Worm (Caenorhabditis elegans) whole organism, mixed stage, embryonic: Measurements from ENCODE around the gene let-805.

Experiments used
- blmp-1 ChIP-seq: fragments of 150-350 bp; optimal IDR thresholded peaks from 2 replicates; lab custom pipeline; 2014; ENCODE audit warnings: missing biosample characterization, missing genetic modification characterization
- ces-1 ChIP-seq: fragments of 150-350 bp; optimal IDR thresholded peaks from 2 replicates; lab custom pipeline; 2014; ENCODE audit warnings: missing biosample characterization, missing genetic modification reagents, missing genetic modification characterization
- cnd-1 ChIP-seq: fragments of 200-800 bp; sonication (Bioruptor generic); optimal IDR thresholded peaks from 2 replicates; lab custom pipeline; 2018; ENCODE audit warnings: mild to moderate bottlenecking, missing genetic modification characterization, missing compliant biosample characterization
- drap-1 ChIP-seq: fragments of 200-800 bp; sonication (Bioruptor generic); optimal IDR thresholded peaks from 3 replicates; lab custom pipeline; 2018; ENCODE audit warnings: mild to moderate bottlenecking, missing genetic modification characterization, missing compliant biosample characterization
- elt-1 ChIP-seq: sonication (generic microtip); optimal IDR thresholded peaks from 2 replicates; lab custom pipeline; 2017; ENCODE audit warnings: missing genetic modification characterization, mild to moderate bottlenecking, missing compliant biosample characterization, antibody characterized with exemption, moderate library complexity, borderline replicate concordance; ENCODE audit not compliant: insufficient read depth
- hlh-1 ChIP-seq: fragments of 150-350 bp; optimal IDR thresholded peaks from 2 replicates; lab custom pipeline; 2014; ENCODE audit warnings: missing biosample characterization, missing genetic modification reagents, missing genetic modification characterization
- lin-32 ChIP-seq: fragments of 200-800 bp; sonication (Bioruptor generic); optimal IDR thresholded peaks from 2 replicates; lab custom pipeline; 2018; ENCODE audit warnings: mild to moderate bottlenecking, missing genetic modification characterization, missing compliant biosample characterization
- mep-1 ChIP-seq: fragments of 150-350 bp; optimal IDR thresholded peaks from 2 replicates; lab custom pipeline; 2017; ENCODE audit warnings: missing biosample characterization, missing genetic modification reagents, missing genetic modification characterization, inconsistent platforms
- nhr-12 ChIP-seq: fragments of 150-350 bp; optimal IDR thresholded peaks from 2 replicates; lab custom pipeline; 2014; ENCODE audit warnings: missing biosample characterization, missing genetic modification characterization
- nhr-2 ChIP-seq: fragments of 150-350 bp; optimal IDR thresholded peaks from 2 replicates; lab custom pipeline; 2014; ENCODE audit warnings: missing biosample characterization, missing genetic modification characterization
- nhr-237 ChIP-seq: fragments of 150-350 bp; optimal IDR thresholded peaks from 2 replicates; lab custom pipeline; 2014; ENCODE audit warnings: missing biosample characterization, missing genetic modification characterization
- nhr-28 ChIP-seq: fragments of 150-350 bp; optimal IDR thresholded peaks from 2 replicates; lab custom pipeline; 2014; ENCODE audit warnings: missing biosample characterization, missing genetic modification characterization
- sem-2 ChIP-seq: fragments of 200-800 bp; sonication (Bioruptor generic); optimal IDR thresholded peaks from 2 replicates; lab custom pipeline; 2018; ENCODE audit warnings: mild to moderate bottlenecking, missing genetic modification characterization, missing compliant biosample characterization
- snpc-4 ChIP-seq: fragments of 150-350 bp; optimal IDR thresholded peaks from 2 replicates; lab custom pipeline; 2014; ENCODE audit warnings: missing biosample characterization, missing genetic modification characterization
- sptf-1 ChIP-seq: sonication (generic microtip); optimal IDR thresholded peaks from 2 replicates; lab custom pipeline; 2017; ENCODE audit warnings: mild to moderate bottlenecking, missing genetic modification characterization, moderate library complexity, missing compliant biosample characterization
- tbx-8 ChIP-seq: fragments of 200-800 bp; sonication (Bioruptor generic); optimal IDR thresholded peaks from 2 replicates; lab custom pipeline; 2018; ENCODE audit warnings: mild to moderate bottlenecking, missing genetic modification characterization, moderate library complexity, missing compliant biosample characterization
- unc-39 ChIP-seq: fragments of 150-350 bp; optimal IDR thresholded peaks from 2 replicates; lab custom pipeline; 2014; ENCODE audit warnings: missing biosample characterization, missing genetic modification characterization
- zip-8 ChIP-seq: fragments of 150-350 bp; optimal IDR thresholded peaks from 2 replicates; lab custom pipeline; 2014; ENCODE audit warnings: missing biosample characterization, missing genetic modification characterization

The let-805 gene

ce11 chrIII:2716514-2716913 is 58.6 kb downstream of the let-805 start, which contains the start of gene tmem-132:
Gene tmem-132 (minus strand): TSS chrIII:2716614.
- TF ChIP-seq ces-1 (GFP tag; lab: Kevin White, UChicago) (peak; percentile 2), snpc-4 (no peak), unc-39 (no peak)

ce11 chrIII:2724992-2725220 is 67.0 kb downstream of the let-805 start, which contains the start of gene Y71H2AM.11:
Gene Y71H2AM.11 (minus strand): TSS chrIII:2725092.
- TF ChIP-seq nhr-237 (tag; lab: Kevin White, UChicago) (no peak), sem-2 (GFP tag; lab: Kevin White, UChicago) (no peak), elt-1 (tag; lab: Kevin White, UChicago) (no peak), nhr-2 (tag; lab: Kevin White, UChicago) (no peak), nhr-28 (tag; lab: Kevin White, UChicago) (no peak), snpc-4 (no peak), hlh-1 (tag; lab: Kevin White, UChicago) (no peak), cnd-1 (no peak), blmp-1 (no peak), lin-32 (no peak), sptf-1 (tag; lab: Kevin White, UChicago) (no peak), zip-8 (tag; lab: Kevin White, UChicago) (no peak), nhr-12 (tag; lab: Kevin White, UChicago) (no peak), mep-1 (tag; lab: Kevin White, UChicago) (no peak), drap-1 (GFP tag; lab: Kevin White, UChicago) (no peak), tbx-8 (GFP tag; lab: Kevin White, UChicago) (no peak)

- TF ChIP-seq hlh-1 (tag; lab: Kevin White, UChicago) (peak; percentile 30), lin-32 (no peak)
These were observed 67.6 kb downstream of the let-805 start, which contains the start of gene cosa-1 for ce11 chrIII:2725221-2726203. Gene cosa-1 (plus strand): TSS chrIII:2726116.
